Worm (Caenorhabditis elegans) whole organism, L4 larva: ENCODE results near the gene ZK822.10.
A peak's percentile ranks its signal among the peaks of the same experiment; 100 is the strongest.

Experiments
- F10B5.3 ChIP-seq: sonication (generic microtip); optimal IDR thresholded peaks from 2 replicates; lab custom pipeline; 2016; ENCODE audit warnings: mild to moderate bottlenecking, missing genetic modification characterization, missing compliant biosample characterization
- F26F4.8 ChIP-seq: fragments of 200-800 bp; sonication (Bioruptor generic); conservative IDR thresholded peaks from 2 replicates; pipeline ENCODE4 v1.3.6; 2022; ENCODE audit warnings: missing genetic modification characterization, missing compliant biosample characterization
- F44E2.7 ChIP-seq: fragments of 200-800 bp; sonication (Bioruptor generic); IDR thresholded peaks from 2 replicates; pipeline ENCODE4 v2.1.2; 2022; ENCODE audit warnings: missing genetic modification characterization, missing compliant biosample characterization
- R02D3.7 ChIP-seq: fragments of 150-350 bp; sonication (generic microtip); optimal IDR thresholded peaks from 3 replicates; lab custom pipeline; 2014; ENCODE audit warnings: missing biosample characterization, missing genetic modification characterization
- T20F7.1 ChIP-seq: fragments of 200-800 bp; sonication (Bioruptor generic); optimal IDR thresholded peaks from 2 replicates; lab custom pipeline; 2018; ENCODE audit warnings: mild to moderate bottlenecking, missing genetic modification characterization, missing compliant biosample characterization
- T26A8.4 ChIP-seq: fragments of 200-800 bp; sonication (Bioruptor generic); IDR thresholded peaks from 2 replicates; pipeline ENCODE4 v1.3.6; 2022; ENCODE audit warnings: missing genetic modification characterization, missing compliant biosample characterization
- Y75B8A.6 ChIP-seq: fragments of 200-800 bp; sonication (Bioruptor generic); IDR thresholded peaks from 2 replicates; pipeline ENCODE4 v1.3.6; 2022; ENCODE audit warnings: missing genetic modification reagents, missing genetic modification characterization, missing compliant biosample characterization
- ceh-20 ChIP-seq: fragments of 200-800 bp; sonication (Bioruptor generic); IDR thresholded peaks from 2 replicates; pipeline ENCODE4 v1.3.6; 2022; ENCODE audit warnings: missing genetic modification reagents, missing genetic modification characterization, missing compliant biosample characterization
- ceh-28 ChIP-seq: fragments of 150-350 bp; optimal IDR thresholded peaks from 2 replicates; lab custom pipeline; 2014; ENCODE audit warnings: missing biosample characterization, missing genetic modification reagents, missing genetic modification characterization
- ceh-62 ChIP-seq: sonication (generic microtip); optimal IDR thresholded peaks from 2 replicates; lab custom pipeline; 2017; ENCODE audit warnings: missing biosample characterization, missing genetic modification characterization
- ctbp-1 ChIP-seq: fragments of 200-800 bp; sonication (Bioruptor generic); IDR thresholded peaks from 2 replicates; pipeline ENCODE4 v1.3.6; 2022; ENCODE audit warnings: missing genetic modification reagents, missing genetic modification characterization, missing compliant biosample characterization
- daf-12 ChIP-seq: fragments of 150-350 bp; optimal IDR thresholded peaks from 2 replicates; lab custom pipeline; 2014; ENCODE audit warnings: missing biosample characterization, missing genetic modification reagents, missing genetic modification characterization
- daf-16 ChIP-seq, 3 experiments: sonication (generic microtip); optimal IDR thresholded peaks; 2 replicates each; lab custom pipeline; 2016 to 2017; ENCODE audit warnings: missing genetic modification characterization in 3 of 3, missing genetic modification reagents in 3 of 3, mild to moderate bottlenecking in 2 of 3, missing compliant biosample characterization in 2 of 3, missing biosample characterization in 1 of 3, moderate library complexity in 1 of 3
- dmd-6 ChIP-seq: fragments of 200-800 bp; sonication (Bioruptor generic); IDR thresholded peaks from 2 replicates; pipeline ENCODE4 v1.3.6; 2022; ENCODE audit warnings: missing genetic modification reagents, missing genetic modification characterization, missing compliant biosample characterization
- dpl-1 ChIP-seq: fragments of 150-350 bp; optimal IDR thresholded peaks from 2 replicates; lab custom pipeline; 2014; ENCODE audit warnings: missing biosample characterization, missing genetic modification reagents, missing genetic modification characterization
- dve-1 ChIP-seq: sonication (generic microtip); optimal IDR thresholded peaks from 2 replicates; lab custom pipeline; 2017; ENCODE audit warnings: antibody characterized with exemption, mild to moderate bottlenecking, missing genetic modification characterization, missing compliant biosample characterization; ENCODE audit not compliant: insufficient read depth
- fkh-10 ChIP-seq: fragments of 150-350 bp; optimal IDR thresholded peaks from 2 replicates; lab custom pipeline; 2014; ENCODE audit warnings: missing biosample characterization, missing genetic modification reagents, missing genetic modification characterization
- fos-1 ChIP-seq: fragments of 150-350 bp; optimal IDR thresholded peaks from 2 replicates; lab custom pipeline; 2014; ENCODE audit warnings: missing biosample characterization, missing genetic modification characterization
- gei-8 ChIP-seq: fragments of 200-800 bp; sonication (Bioruptor generic); optimal IDR thresholded peaks from 2 replicates; lab custom pipeline; 2018; ENCODE audit warnings: mild to moderate bottlenecking, missing genetic modification characterization, missing compliant biosample characterization
- hif-1 ChIP-seq, 2 experiments: sonication (generic microtip); optimal IDR thresholded peaks; 2 replicates each; lab custom pipeline; 2016 to 2017; ENCODE audit warnings: missing compliant biosample characterization in 2 of 2, missing genetic modification characterization in 2 of 2, missing genetic modification reagents in 2 of 2, missing genotype in 2 of 2, mild to moderate bottlenecking in 1 of 2
- hlh-30 ChIP-seq: sonication (generic microtip); optimal IDR thresholded peaks from 2 replicates; lab custom pipeline; 2017; ENCODE audit warnings: antibody characterized with exemption, mild to moderate bottlenecking, missing genetic modification characterization, missing compliant biosample characterization; ENCODE audit not compliant: insufficient read depth
- hmg-1.1 ChIP-seq: fragments of 200-800 bp; sonication (Bioruptor generic); IDR thresholded peaks from 2 replicates; pipeline ENCODE4 v1.3.6; 2022; ENCODE audit warnings: missing genetic modification reagents, missing genetic modification characterization, missing compliant biosample characterization
- lim-7 ChIP-seq: fragments of 200-800 bp; sonication (Bioruptor generic); IDR thresholded peaks from 2 replicates; pipeline ENCODE4 v1.3.6; 2022; ENCODE audit warnings: missing genetic modification characterization, missing compliant biosample characterization
- lin-1 ChIP-seq: fragments of 200-800 bp; sonication (Bioruptor generic); IDR thresholded peaks from 2 replicates; pipeline ENCODE4 v1.3.6; 2022; ENCODE audit warnings: missing genetic modification reagents, missing genetic modification characterization, missing compliant biosample characterization
- lin-29 ChIP-seq: fragments of 200-800 bp; sonication (Bioruptor generic); IDR thresholded peaks from 2 replicates; pipeline ENCODE4 v1.3.6; 2022; ENCODE audit warnings: missing genetic modification reagents, missing genetic modification characterization, missing compliant biosample characterization
- lin-39 ChIP-seq: fragments of 150-350 bp; optimal IDR thresholded peaks from 2 replicates; lab custom pipeline; 2014; ENCODE audit warnings: missing biosample characterization, missing genetic modification reagents, missing genetic modification characterization
- lir-3 ChIP-seq: sonication (generic microtip); optimal IDR thresholded peaks from 2 replicates; lab custom pipeline; 2016; ENCODE audit warnings: mild to moderate bottlenecking, missing genetic modification characterization, missing compliant biosample characterization
- lsy-2 ChIP-seq, 2 experiments: fragments of 150-350 bp in 1 of 2; sonication (generic microtip) in 1 of 2; optimal IDR thresholded peaks; 2 replicates each; lab custom pipeline; 2014 to 2017; ENCODE audit warnings: missing biosample characterization in 2 of 2, missing genetic modification characterization in 2 of 2
- mdt-29 ChIP-seq: fragments of 200-800 bp; sonication (Bioruptor generic); IDR thresholded peaks from 2 replicates; pipeline ENCODE4 v1.3.6; 2022; ENCODE audit warnings: missing genetic modification reagents, missing genetic modification characterization, missing compliant biosample characterization
- mes-2 ChIP-seq: sonication (generic microtip); optimal IDR thresholded peaks from 2 replicates; lab custom pipeline; 2016; ENCODE audit warnings: missing genotype, mild to moderate bottlenecking, missing genetic modification characterization, missing compliant biosample characterization; ENCODE audit not compliant: poor library complexity, severe bottlenecking
- mxl-3 ChIP-seq: fragments of 200-800 bp; sonication (Bioruptor generic); optimal IDR thresholded peaks from 2 replicates; lab custom pipeline; 2018; ENCODE audit warnings: mild to moderate bottlenecking, missing genetic modification characterization, missing compliant biosample characterization
- nhr-10 ChIP-seq: fragments of 150-350 bp; optimal IDR thresholded peaks from 2 replicates; lab custom pipeline; 2014; ENCODE audit warnings: missing biosample characterization, missing genetic modification characterization
- nhr-28 ChIP-seq: fragments of 150-350 bp; optimal IDR thresholded peaks from 2 replicates; lab custom pipeline; 2014; ENCODE audit warnings: missing biosample characterization, missing genetic modification characterization
- nhr-48 ChIP-seq: sonication (generic microtip); optimal IDR thresholded peaks from 2 replicates; lab custom pipeline; 2016; ENCODE audit warnings: mild to moderate bottlenecking, missing genetic modification characterization, missing compliant biosample characterization
- nhr-6 ChIP-seq: fragments of 150-350 bp; optimal IDR thresholded peaks from 2 replicates; lab custom pipeline; 2014; ENCODE audit warnings: missing biosample characterization, missing genetic modification characterization
- pha-4 ChIP-seq, 2 experiments: fragments of 150-350 bp in 1 of 2; fragments of 200-800 bp in 1 of 2; sonication (Bioruptor generic) in 1 of 2; IDR thresholded peaks in 1 of 2; optimal IDR thresholded peaks in 1 of 2; 2 replicates each; pipeline versions ENCODE4 v1.3.6 to Lab custom; 2014 to 2022; ENCODE audit warnings: missing genetic modification characterization in 2 of 2, missing genetic modification reagents in 2 of 2, missing biosample characterization in 1 of 2, missing compliant biosample characterization in 1 of 2
- php-3 ChIP-seq: fragments of 200-800 bp; sonication (Bioruptor generic); IDR thresholded peaks from 2 replicates; pipeline ENCODE4 v1.3.6; 2022; ENCODE audit warnings: missing genetic modification reagents, missing genetic modification characterization, missing compliant biosample characterization
- pqm-1 ChIP-seq: sonication (generic microtip); optimal IDR thresholded peaks from 2 replicates; lab custom pipeline; 2017; ENCODE audit warnings: missing biosample characterization, missing genetic modification characterization
- saeg-2 ChIP-seq: fragments of 200-800 bp; sonication (Bioruptor generic); IDR thresholded peaks from 2 replicates; pipeline ENCODE4 v1.3.6; 2022; ENCODE audit warnings: missing genetic modification reagents, missing genetic modification characterization, missing compliant biosample characterization
- snpc-4 ChIP-seq: fragments of 150-350 bp; optimal IDR thresholded peaks from 2 replicates; lab custom pipeline; 2014; ENCODE audit warnings: missing biosample characterization, missing genetic modification characterization
- spr-1 ChIP-seq: sonication (generic microtip); optimal IDR thresholded peaks from 2 replicates; lab custom pipeline; 2016; ENCODE audit warnings: mild to moderate bottlenecking, missing genetic modification characterization, missing compliant biosample characterization
- tag-97 ChIP-seq: fragments of 200-800 bp; sonication (Bioruptor generic); IDR thresholded peaks from 2 replicates; pipeline ENCODE4 v1.3.6; 2022; ENCODE audit warnings: missing genetic modification characterization, missing compliant biosample characterization
- tra-1 ChIP-seq: fragments of 200-800 bp; sonication (Bioruptor generic); IDR thresholded peaks from 2 replicates; pipeline ENCODE4 v1.3.6; 2022; ENCODE audit warnings: missing genetic modification reagents, missing genetic modification characterization, missing compliant biosample characterization
- unc-39 ChIP-seq: sonication (generic microtip); optimal IDR thresholded peaks from 2 replicates; lab custom pipeline; 2017; ENCODE audit warnings: missing biosample characterization, missing genetic modification characterization
- unc-62 ChIP-seq, 3 experiments: fragments of 150-350 bp in 1 of 3; sonication (generic microtip); optimal IDR thresholded peaks in 2 of 3; peaks in 1 of 3; 1 replicate in 1 of 3; 2 replicates in 2 of 3; lab custom pipeline; 2014 to 2017; ENCODE audit warnings: missing biosample characterization in 3 of 3, missing genetic modification characterization in 3 of 3, missing genetic modification reagents in 3 of 3, missing genotype in 1 of 3
- ztf-7 ChIP-seq: fragments of 150-350 bp; optimal IDR thresholded peaks from 2 replicates; lab custom pipeline; 2014; ENCODE audit warnings: missing biosample characterization, missing genetic modification characterization

ZK822.10 gene

ce11 chrIV:11914837-11915737, 1.9 kb upstream of the ZK822.10 start, which contains the start of gene fat-6 (continued):
- TF ChIP-seq F26F4.8 (no peak), T20F7.1 (GFP tag; lab: Kevin White, UChicago) (peak; percentile 34), lin-1 (GFP tag; lab: Robert Waterston, UW) (peak; percentile 21; the same call in 1 of the 2 replicates), pqm-1 (tag; lab: Kevin White, UChicago) (no peak), F44E2.7 (GFP tag; lab: Robert Waterston, UW) (no peak), ceh-28 (no peak), mdt-29 (GFP tag; lab: Robert Waterston, UW) (no peak), F10B5.3 (tag; lab: Kevin White, UChicago) (no peak), lin-29 (GFP tag; lab: Robert Waterston, UW) (no peak), gei-8 (GFP tag; lab: Kevin White, UChicago) (no peak), lin-39 (tag; lab: Kevin White, UChicago) (no peak), daf-12 (tag; lab: Kevin White, UChicago) (no peak), ctbp-1 (no peak), hlh-30 (tag; lab: Kevin White, UChicago) (no peak), lim-7 (GFP tag; lab: Robert Waterston, UW) (0 out of 2 replicates have a peak, but pooled peaks have one; percentile 45), dpl-1 (no peak), nhr-6 (tag; lab: Kevin White, UChicago) (no peak), hmg-1.1 (GFP tag; lab: Robert Waterston, UW) (no peak), saeg-2 (GFP tag; lab: Robert Waterston, UW) (no peak), fos-1 (tag; lab: Kevin White, UChicago) (no peak), nhr-10 (tag; lab: Kevin White, UChicago) (peak; percentile 52), tag-97 (GFP tag; lab: Robert Waterston, UW) (no peak), unc-39 (no peak), Y75B8A.6 (peak; percentile 27; the same call in 1 of the 2 replicates), R02D3.7 (tag; lab: Kevin White, UChicago) (no peak), unc-62 (GFP tag; optimal IDR thresholded peaks at IDR 0.05 in 1 of 2; lab: Kevin White, UChicago) (peak in 1 of 2 experiments; percentile 62), unc-62 (tag; optimal IDR thresholded peaks at IDR 0.05; lab: Kevin White, UChicago) (no peak), tra-1 (no peak), hif-1 (tag; optimal IDR thresholded peaks at IDR 0.05; lab: Kevin White, UChicago) (no peak), snpc-4 (tag; lab: Kevin White, UChicago) (no peak), ceh-20 (no peak), pha-4 (GFP tag; IDR thresholded peaks at IDR 0.05; lab: Robert Waterston, UW) (no peak), pha-4 (tag; optimal IDR thresholded peaks at IDR 0.05; lab: Kevin White, UChicago) (no peak), lir-3 (tag; lab: Kevin White, UChicago) (no peak), T26A8.4 (GFP tag; lab: Robert Waterston, UW) (peak; percentile 30; the same call in 1 of the 2 replicates), mes-2 (tag; lab: Kevin White, UChicago) (no peak)
- TF ChIP-seq, all 104 proteins: peak for 28

ce11 chrIV:11915768-11916453, 1.0 kb upstream of the ZK822.10 start, which contains the start of gene ZK822.9:
Gene ZK822.9, plus strand, starts transcription at chrIV:11915947.
- TF ChIP-seq fkh-10, result no peak
- no peak for TF ChIP-seq nhr-48 (tag; lab: Kevin White, UChicago)
- TF ChIP-seq dve-1, result peak; percentile 24
- TF ChIP-seq daf-16 (GFP tag; optimal IDR thresholded peaks at IDR 0.05; lab: Kevin White, UChicago), result no peak
- peak; percentile 70 for TF ChIP-seq daf-16 (tag; optimal IDR thresholded peaks at IDR 0.05; lab: Kevin White, UChicago)
- TF ChIP-seq hmg-1.1 (GFP tag; lab: Robert Waterston, UW), result no peak
- no peak for TF ChIP-seq lsy-2 (tag; optimal IDR thresholded peaks at IDR 0.05; lab: Kevin White, UChicago)
- TF ChIP-seq ceh-62 (tag; lab: Kevin White, UChicago), result no peak
- peak; percentile 30 for TF ChIP-seq mes-2 (tag; lab: Kevin White, UChicago)
- peak; percentile 26 for TF ChIP-seq dmd-6 (GFP tag; lab: Robert Waterston, UW)
- no peak for TF ChIP-seq php-3 (GFP tag; lab: Robert Waterston, UW)
- TF ChIP-seq lin-29 (GFP tag; lab: Robert Waterston, UW), result no peak
- TF ChIP-seq mxl-3 (GFP tag; lab: Kevin White, UChicago), result peak; percentile 24
- TF ChIP-seq ztf-7, result no peak
- TF ChIP-seq hlh-30 (tag; lab: Kevin White, UChicago), result peak; percentile 81
- peak; percentile 82 for TF ChIP-seq nhr-28
- no peak for TF ChIP-seq spr-1
